In the genomic region with DNA sequence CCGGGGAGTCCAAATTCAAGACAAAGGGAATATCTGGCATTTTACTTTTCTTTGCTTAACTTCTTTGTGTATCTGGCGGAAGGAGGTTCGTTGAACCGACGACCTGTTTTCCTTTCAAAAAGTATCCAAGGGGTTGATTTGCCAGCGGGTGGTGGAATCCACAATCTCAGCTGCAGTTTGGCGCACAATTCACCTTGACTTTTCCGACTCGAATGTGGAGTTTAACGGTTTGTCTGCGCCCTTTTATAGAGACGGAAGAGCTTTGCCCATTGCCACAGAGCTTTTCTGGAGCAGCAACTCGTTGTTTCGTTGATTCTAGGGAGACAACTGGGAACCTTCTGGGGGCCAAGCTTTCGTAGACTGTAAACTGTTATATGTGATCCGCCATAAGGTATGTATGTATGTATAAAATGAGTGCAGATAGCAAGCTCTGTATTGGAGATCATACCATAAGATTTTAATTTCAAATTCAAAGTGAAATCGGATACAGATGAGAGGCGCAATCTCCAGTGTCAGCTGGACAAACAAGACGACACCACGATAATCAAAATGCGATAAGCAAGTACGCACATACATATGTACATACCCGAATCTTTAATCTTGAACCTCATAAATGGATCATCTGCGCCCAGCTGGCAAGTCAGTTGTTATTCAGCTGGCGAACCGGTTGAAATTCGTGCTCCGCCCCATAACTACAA, we compare ENCODE assay signal across 5 fruit fly cellular contexts.
TF ChIP-seq lines count a peak whose summit lies in the region.

A gene (minus strand): TSS at position 220 of the 698 bp plus-strand sequence.
A gene (plus strand): TSS at position 445 of the 698 bp plus-strand sequence.
A gene (plus strand): TSS at position 654 of the 698 bp plus-strand sequence.

- peak; percentile 5 for TF ChIP-seq CTCF in whole organism, embryonic (GFP tag; optimal IDR thresholded peaks at IDR 0.05; lab: Kevin White, UChicago)

TF ChIP-seq in whole organism, adult, 20 proteins besides CTCF, POLR2A, EP300 and RAD21:
- TF ChIP-seq CG7101 (tag; optimal IDR thresholded peaks at IDR 0.05; lab: Kevin White, UChicago) (no peak), toe (GFP tag; optimal IDR thresholded peaks at IDR 0.05; lab: Kevin White, UChicago) (no peak), cic (GFP tag; optimal IDR thresholded peaks at IDR 0.05; lab: Kevin White, UChicago) (peak; percentile 39), cnc (optimal IDR thresholded peaks at IDR 0.05; lab: Kevin White, UChicago) (no peak), CG14711 (tag; optimal IDR thresholded peaks at IDR 0.05; lab: Kevin White, UChicago) (no peak), pad (GFP tag; optimal IDR thresholded peaks at IDR 0.05; lab: Kevin White, UChicago) (no peak), kay (GFP tag; lab: Kevin White, UChicago; ENCODE audit: borderline replicate concordance) (no peak), ovo (GFP tag; optimal IDR thresholded peaks at IDR 0.05; lab: Kevin White, UChicago) (peak; percentile 19), CG12768 (GFP tag; optimal IDR thresholded peaks at IDR 0.05; lab: Kevin White, UChicago) (peak; percentile 33)

TF ChIP-seq in whole organism, embryonic, 481 proteins besides CTCF, POLR2A, EP300 and RAD21 (continues in another document):
- TF ChIP-seq kni (GFP tag; optimal IDR thresholded peaks at IDR 0.05; lab: Kevin White, UChicago) (peak; percentile 86), CG8944 (GFP tag; optimal IDR thresholded peaks at IDR 0.05; lab: Kevin White, UChicago) (no peak), vvl (GFP tag; IDR thresholded peaks at IDR 0.05; lab: Robert Waterston, UW) (0 out of 2 replicates have a peak, but pooled peaks have one; percentile 12), CG13123 (GFP tag; optimal IDR thresholded peaks at IDR 0.05; lab: Kevin White, UChicago) (no peak), CG4854 (GFP tag; optimal IDR thresholded peaks at IDR 0.05; lab: Kevin White, UChicago) (no peak), CG15011 (GFP tag; optimal IDR thresholded peaks at IDR 0.05; lab: Kevin White, UChicago) (peak; percentile 13), crp (GFP tag; optimal IDR thresholded peaks at IDR 0.05; lab: Kevin White, UChicago) (no peak), CG32532 (GFP tag; IDR thresholded peaks at IDR 0.05; lab: Robert Waterston, UW) (no peak), CoRest (tag; optimal IDR thresholded peaks at IDR 0.05; lab: Kevin White, UChicago) (no peak), CG9609 (GFP tag; optimal IDR thresholded peaks at IDR 0.05; lab: Kevin White, UChicago) (no peak), CG15601 (tag; optimal IDR thresholded peaks at IDR 0.05; lab: Kevin White, UChicago) (peak; percentile 30), grn (GFP tag; optimal IDR thresholded peaks at IDR 0.05; lab: Kevin White, UChicago) (peak; percentile 81), sc (optimal IDR thresholded peaks at IDR 0.05; lab: Kevin White, UChicago) (no peak), sc (GFP tag; optimal IDR thresholded peaks at IDR 0.05; lab: Kevin White, UChicago) (no peak), CG13894 (tag; optimal IDR thresholded peaks at IDR 0.05; lab: Kevin White, UChicago) (peak; percentile 39), nerfin-1 (tag; optimal IDR thresholded peaks at IDR 0.05; lab: Kevin White, UChicago) (peak; percentile 19), CG12769 (tag; optimal IDR thresholded peaks at IDR 0.05; lab: Kevin White, UChicago) (peak; percentile 83), Rfx (GFP tag; IDR thresholded peaks at IDR 0.05; lab: Robert Waterston, UW) (0 out of 2 replicates have a peak, but pooled peaks have one; percentile 14)

TF ChIP-seq in whole organism, prepupa, 60 proteins besides CTCF, POLR2A, EP300 and RAD21 (continues in another document):
- TF ChIP-seq Eip75B (GFP tag; optimal IDR thresholded peaks at IDR 0.05; lab: Kevin White, UChicago): peak; percentile 13
- no peak for TF ChIP-seq CG6792 (GFP tag; optimal IDR thresholded peaks at IDR 0.05; lab: Kevin White, UChicago)
- TF ChIP-seq svp (GFP tag; lab: Kevin White, UChicago): peak; percentile 66
- TF ChIP-seq Hr38 (GFP tag; optimal IDR thresholded peaks at IDR 0.05; lab: Kevin White, UChicago): no peak
- no peak for TF ChIP-seq pdm3 (GFP tag; optimal IDR thresholded peaks at IDR 0.05; lab: Kevin White, UChicago)
- TF ChIP-seq CG34406 (GFP tag; optimal IDR thresholded peaks at IDR 0.05; lab: Kevin White, UChicago): no peak
- no peak for TF ChIP-seq dac (GFP tag; optimal IDR thresholded peaks at IDR 0.05; lab: Kevin White, UChicago)
- TF ChIP-seq CG9139 (GFP tag; optimal IDR thresholded peaks at IDR 0.05; lab: Kevin White, UChicago): no peak
- peak; percentile 58 for TF ChIP-seq Eip78C (GFP tag; lab: Kevin White, UChicago)
- peak; percentile 60 for TF ChIP-seq fkh (GFP tag; optimal IDR thresholded peaks at IDR 0.05; lab: Kevin White, UChicago)
- no peak for TF ChIP-seq Ets96B (tag; optimal IDR thresholded peaks at IDR 0.05; lab: Kevin White, UChicago)
- peak; percentile 18 for TF ChIP-seq CG6854 (GFP tag; optimal IDR thresholded peaks at IDR 0.05; lab: Kevin White, UChicago)
- no peak for TF ChIP-seq fd59A (GFP tag; optimal IDR thresholded peaks at IDR 0.05; lab: Kevin White, UChicago)
- TF ChIP-seq dsx (GFP tag; optimal IDR thresholded peaks at IDR 0.05; lab: Kevin White, UChicago; ENCODE audit: poor library complexity, severe bottlenecking): peak; percentile 23
- no peak for TF ChIP-seq Gug (GFP tag; IDR thresholded peaks at IDR 0.05; lab: Robert Waterston, UW)
- TF ChIP-seq cyc (GFP tag; optimal IDR thresholded peaks at IDR 0.05; lab: Kevin White, UChicago): no peak
- TF ChIP-seq net (GFP tag; optimal IDR thresholded peaks at IDR 0.05; lab: Kevin White, UChicago): no peak
- TF ChIP-seq eg (GFP tag; IDR thresholded peaks at IDR 0.05; lab: Robert Waterston, UW): 0 out of 3 replicates have a peak, but pooled peaks have one; percentile 21
- TF ChIP-seq CG1621 (tag; optimal IDR thresholded peaks at IDR 0.05; lab: Kevin White, UChicago): no peak
- no peak for TF ChIP-seq achi (GFP tag; optimal IDR thresholded peaks at IDR 0.05; lab: Kevin White, UChicago)

TF ChIP-seq in whole organism, pupa, 21 proteins besides CTCF, POLR2A, EP300 and RAD21:
- TF ChIP-seq CG4496 (GFP tag; IDR thresholded peaks at IDR 0.05; lab: Robert Waterston, UW) (peak; percentile 59; the same call in 1 of the 3 replicates), EcR (GFP tag; optimal IDR thresholded peaks at IDR 0.05; lab: Kevin White, UChicago) (peak; percentile 91), D1 (tag; optimal IDR thresholded peaks at IDR 0.05; lab: Kevin White, UChicago) (no peak), Pif1B (GFP tag; optimal IDR thresholded peaks at IDR 0.05; lab: Kevin White, UChicago) (peak; percentile 27), CG34367 (tag; optimal IDR thresholded peaks at IDR 0.05; lab: Kevin White, UChicago) (no peak), CG8159 (tag; optimal IDR thresholded peaks at IDR 0.05; lab: Kevin White, UChicago) (no peak)

TF ChIP-seq in whole organism, wandering third instar larva, 38 proteins besides CTCF, POLR2A, EP300 and RAD21:
- no peak for TF ChIP-seq jim (GFP tag; optimal IDR thresholded peaks at IDR 0.05; lab: Kevin White, UChicago)
- TF ChIP-seq Rel (GFP tag; optimal IDR thresholded peaks at IDR 0.05; lab: Kevin White, UChicago): no peak
- TF ChIP-seq Rel (tag; optimal IDR thresholded peaks at IDR 0.05; lab: Kevin White, UChicago): peak; percentile 5
- TF ChIP-seq CG32264 (GFP tag; optimal IDR thresholded peaks at IDR 0.05; lab: Kevin White, UChicago): no peak
